Worm (Caenorhabditis elegans) whole organism, L4 larva: ENCODE measurements around the gene Y19D2B.1.

Source experiments
- D1046.2 ChIP-seq: fragments of 200-800 bp; sonication (Bioruptor generic); IDR thresholded peaks from 2 replicates; pipeline ENCODE4 v1.3.6; 2022; ENCODE audit warnings: missing genetic modification characterization, missing compliant biosample characterization
- F44E2.7 ChIP-seq: fragments of 200-800 bp; sonication (Bioruptor generic); IDR thresholded peaks from 2 replicates; pipeline ENCODE4 v2.1.2; 2022; ENCODE audit warnings: missing genetic modification characterization, missing compliant biosample characterization
- F49E8.2 ChIP-seq: sonication (generic microtip); optimal IDR thresholded peaks from 2 replicates; lab custom pipeline; 2016; ENCODE audit warnings: missing compliant biosample characterization, mild to moderate bottlenecking, missing genetic modification characterization, borderline replicate concordance
- R02D3.7 ChIP-seq: fragments of 150-350 bp; sonication (generic microtip); optimal IDR thresholded peaks from 3 replicates; lab custom pipeline; 2014; ENCODE audit warnings: missing biosample characterization, missing genetic modification characterization
- ama-1 ChIP-seq: fragments of 150-350 bp; optimal IDR thresholded peaks from 2 replicates; lab custom pipeline; 2014; ENCODE audit warnings: inconsistent platforms, mixed read lengths
- dve-1 ChIP-seq: sonication (generic microtip); optimal IDR thresholded peaks from 2 replicates; lab custom pipeline; 2017; ENCODE audit warnings: antibody characterized with exemption, mild to moderate bottlenecking, missing genetic modification characterization, missing compliant biosample characterization; ENCODE audit not compliant: insufficient read depth
- fos-1 ChIP-seq: fragments of 150-350 bp; optimal IDR thresholded peaks from 2 replicates; lab custom pipeline; 2014; ENCODE audit warnings: missing biosample characterization, missing genetic modification characterization
- nhr-11 ChIP-seq: fragments of 150-350 bp; optimal IDR thresholded peaks from 2 replicates; lab custom pipeline; 2014; ENCODE audit warnings: missing biosample characterization, missing genetic modification characterization
- pha-4 ChIP-seq, 2 experiments: fragments of 150-350 bp in 1 of 2; fragments of 200-800 bp in 1 of 2; sonication (Bioruptor generic) in 1 of 2; IDR thresholded peaks in 1 of 2; optimal IDR thresholded peaks in 1 of 2; 2 replicates each; pipeline versions ENCODE4 v1.3.6 to Lab custom; 2014 to 2022; ENCODE audit warnings: missing genetic modification characterization in 2 of 2, missing genetic modification reagents in 2 of 2, missing biosample characterization in 1 of 2, missing compliant biosample characterization in 1 of 2
- unc-39 ChIP-seq: sonication (generic microtip); optimal IDR thresholded peaks from 2 replicates; lab custom pipeline; 2017; ENCODE audit warnings: missing biosample characterization, missing genetic modification characterization
- unc-62 ChIP-seq, 3 experiments: fragments of 150-350 bp in 1 of 3; sonication (generic microtip); optimal IDR thresholded peaks in 2 of 3; peaks in 1 of 3; 1 replicate in 1 of 3; 2 replicates in 2 of 3; lab custom pipeline; 2014 to 2017; ENCODE audit warnings: missing biosample characterization in 3 of 3, missing genetic modification characterization in 3 of 3, missing genetic modification reagents in 3 of 3, missing genotype in 1 of 3
- ztf-11 ChIP-seq: fragments of 150-350 bp; optimal IDR thresholded peaks from 2 replicates; lab custom pipeline; 2014; ENCODE audit warnings: missing biosample characterization, missing genetic modification characterization

DNA sequence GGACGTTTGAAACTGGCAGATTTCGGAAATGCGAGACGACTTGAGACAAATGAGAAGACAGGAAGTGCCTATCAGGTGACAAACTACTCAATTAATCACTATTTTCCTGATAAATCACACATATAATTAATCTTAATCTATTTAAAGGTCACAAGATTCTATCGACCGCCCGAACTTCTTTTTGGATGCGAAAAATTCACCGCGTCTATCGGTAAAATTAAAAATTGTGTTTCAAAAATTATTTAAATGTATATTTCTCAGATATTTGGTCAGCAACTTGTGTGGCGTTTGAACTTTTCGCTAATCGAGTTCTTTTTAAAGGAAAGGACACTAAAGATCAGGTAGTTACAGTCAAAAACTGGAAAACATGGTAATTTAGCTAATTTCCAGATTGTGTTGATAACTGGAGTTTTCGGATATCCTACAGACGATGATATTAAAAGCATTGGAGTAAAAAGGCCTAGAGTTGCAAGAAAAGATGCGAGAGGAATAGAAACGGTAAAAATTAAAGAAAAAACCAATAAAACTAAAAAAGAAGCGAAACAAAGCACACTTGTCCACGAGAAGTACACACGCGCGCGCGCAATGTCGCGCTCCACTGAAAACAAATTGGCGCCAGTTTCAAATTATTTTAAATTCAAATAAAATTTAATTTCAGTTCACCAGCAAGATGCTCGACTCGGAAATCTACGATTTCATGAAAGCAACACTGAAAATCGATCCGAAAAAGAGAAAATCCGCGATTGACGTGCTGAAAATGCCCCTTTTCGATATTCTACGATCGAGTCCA is 25.7 kb upstream of the Y19D2B.1 start:
- TF ChIP-seq ama-1 (lab: Kevin White, UChicago), result no peak
- TF ChIP-seq ztf-11 (tag; lab: Kevin White, UChicago), result no peak
- no peak for TF ChIP-seq F44E2.7 (GFP tag; lab: Robert Waterston, UW)
- TF ChIP-seq fos-1 (tag; lab: Kevin White, UChicago), result no peak
- TF ChIP-seq F49E8.2 (tag; lab: Kevin White, UChicago), result no peak
- TF ChIP-seq unc-39 (tag; lab: Kevin White, UChicago), result no peak
- TF ChIP-seq unc-62 (GFP tag; optimal IDR thresholded peaks at IDR 0.05 in 1 of 2; lab: Kevin White, UChicago), result peak in 1 of 2 experiments; percentile 9
- TF ChIP-seq unc-62 (tag; optimal IDR thresholded peaks at IDR 0.05; lab: Kevin White, UChicago), result no peak
- no peak for TF ChIP-seq nhr-11 (tag; lab: Kevin White, UChicago)
- no peak for TF ChIP-seq R02D3.7 (tag; lab: Kevin White, UChicago)
- no peak for TF ChIP-seq dve-1 (tag; lab: Kevin White, UChicago)
- no peak for TF ChIP-seq pha-4 (GFP tag; IDR thresholded peaks at IDR 0.05; lab: Robert Waterston, UW)
- no peak for TF ChIP-seq pha-4 (tag; optimal IDR thresholded peaks at IDR 0.05; lab: Kevin White, UChicago)
- TF ChIP-seq D1046.2 (GFP tag; lab: Robert Waterston, UW), result no peak
